Fruit fly (Drosophila melanogaster) whole organism, adult: ENCODE measurements around the gene Cad89D.

Experiments
- CG12768 ChIP-seq: fragments of 200-800 bp; sonication (Bioruptor generic); optimal IDR thresholded peaks from 2 replicates; lab custom pipeline; 2017; ENCODE audit warnings: missing biosample characterization, missing genetic modification characterization, mild to moderate bottlenecking, moderate library complexity, missing genetic modification reagents
- CG7101 ChIP-seq: fragments of 200-800 bp; sonication (Bioruptor generic); optimal IDR thresholded peaks from 2 replicates; lab custom pipeline; 2018; ENCODE audit warnings: missing biosample characterization, mild to moderate bottlenecking, missing genetic modification characterization, moderate library complexity
- Hr96 ChIP-seq: fragments of 200-800 bp; sonication (Bioruptor generic); optimal IDR thresholded peaks from 2 replicates; lab custom pipeline; 2016; ENCODE audit warnings: missing biosample characterization, missing genetic modification characterization
- bab1 ChIP-seq: fragments of 200-800 bp; sonication (Bioruptor generic); optimal IDR thresholded peaks from 3 replicates; lab custom pipeline; 2019; ENCODE audit warnings: missing biosample characterization, mild to moderate bottlenecking, missing genetic modification characterization, moderate library complexity
- cnc ChIP-seq, 2 experiments: fragments of >200 bp; optimal IDR thresholded peaks; 2 replicates each; lab custom pipeline; 2017
- ovo ChIP-seq: fragments of 200-800 bp; sonication (Bioruptor generic); optimal IDR thresholded peaks from 2 replicates; lab custom pipeline; 2016; ENCODE audit warnings: missing biosample characterization, missing genetic modification characterization

- TF ChIP-seq bab1 (no peak), CG7101 (tag; lab: Kevin White, UChicago) (no peak), CG12768 (GFP tag; lab: Kevin White, UChicago) (no peak), Hr96 (GFP tag; lab: Kevin White, UChicago) (no peak), ovo (GFP tag; lab: Kevin White, UChicago) (no peak), cnc (optimal IDR thresholded peaks at IDR 0.05; lab: Kevin White, UChicago) (no peak)
Observed at dm6 chr3R:16495322-16495721, at the start of gene Cad89D.
